Fruit fly (Drosophila melanogaster) whole organism, embryonic: ENCODE results near the gene CG12321.

Source experiments
- Adf1 ChIP-seq: fragments of 200-800 bp; sonication (Bioruptor generic); IDR thresholded peaks from 2 replicates; pipeline ENCODE4 v1.3.6; 2022; ENCODE audit warnings: missing biosample characterization, missing genetic modification characterization
- BEAF-32 ChIP-seq: fragments of 200-800 bp; sonication (Bioruptor generic); optimal IDR thresholded peaks from 3 replicates; lab custom pipeline; 2017; ENCODE audit warnings: missing biosample characterization, missing genetic modification characterization, mild to moderate bottlenecking, moderate library complexity, missing genetic modification reagents
- Blimp-1 ChIP-seq: fragments of 200-800 bp; sonication (Bioruptor generic); optimal IDR thresholded peaks from 3 replicates; lab custom pipeline; 2018; ENCODE audit warnings: missing biosample characterization, missing genetic modification characterization, mild to moderate bottlenecking, moderate library complexity, missing genetic modification reagents
- CG10147 ChIP-seq: fragments of 200-800 bp; sonication (Bioruptor generic); optimal IDR thresholded peaks from 2 replicates; lab custom pipeline; 2019; ENCODE audit warnings: missing biosample characterization, mild to moderate bottlenecking, missing genetic modification characterization, moderate library complexity
- CG11085 ChIP-seq: fragments of 200-800 bp; sonication (Bioruptor generic); IDR thresholded peaks from 2 replicates; pipeline ENCODE4 v1.3.6; 2022; ENCODE audit warnings: missing biosample characterization, missing genetic modification characterization
- CG11695 ChIP-seq: fragments of 200-800 bp; sonication (Bioruptor generic); IDR thresholded peaks from 3 replicates; pipeline ENCODE4 v1.3.6; 2022; ENCODE audit warnings: missing biosample characterization, missing genetic modification characterization
- CG11696 ChIP-seq: fragments of 200-800 bp; sonication (Bioruptor generic); IDR thresholded peaks from 2 replicates; pipeline ENCODE4 v1.3.6; 2022; ENCODE audit warnings: missing biosample characterization, missing genetic modification characterization
- CG12219 ChIP-seq: fragments of 200-800 bp; sonication (Bioruptor generic); optimal IDR thresholded peaks from 3 replicates; lab custom pipeline; 2018; ENCODE audit warnings: missing biosample characterization, mild to moderate bottlenecking, missing genetic modification characterization
- CG12236 ChIP-seq: fragments of 200-800 bp; sonication (Bioruptor generic); optimal IDR thresholded peaks from 2 replicates; lab custom pipeline; 2016; ENCODE audit warnings: missing biosample characterization, missing genetic modification characterization
- CG15011 ChIP-seq: fragments of 200-800 bp; sonication (Bioruptor generic); optimal IDR thresholded peaks from 3 replicates; lab custom pipeline; 2018; ENCODE audit warnings: missing biosample characterization, mild to moderate bottlenecking, missing genetic modification characterization
- CG17186 ChIP-seq: fragments of 200-800 bp; sonication (Bioruptor generic); optimal IDR thresholded peaks from 3 replicates; lab custom pipeline; 2017; ENCODE audit warnings: missing biosample characterization, missing genetic modification reagents, missing genetic modification characterization
- CG17328 ChIP-seq: fragments of 200-800 bp; sonication (Bioruptor generic); IDR thresholded peaks from 2 replicates; pipeline ENCODE4 v1.3.6; 2022; ENCODE audit warnings: missing biosample characterization, missing genetic modification characterization
- CG17829 ChIP-seq: fragments of 200-800 bp; optimal IDR thresholded peaks from 2 replicates; lab custom pipeline; 2019; ENCODE audit warnings: missing biosample characterization, mild to moderate bottlenecking, missing genetic modification characterization, moderate library complexity
- CG18476 ChIP-seq: fragments of 200-800 bp; sonication (Bioruptor generic); optimal IDR thresholded peaks from 2 replicates; lab custom pipeline; 2016; ENCODE audit warnings: missing biosample characterization, mild to moderate bottlenecking, missing genetic modification characterization
- CG2889 ChIP-seq: fragments of 200-800 bp; sonication (Bioruptor generic); IDR thresholded peaks from 3 replicates; pipeline ENCODE4 v1.3.6; 2022; ENCODE audit warnings: missing biosample characterization, missing genetic modification characterization
- CG30431 ChIP-seq: fragments of 200-800 bp; sonication (Bioruptor generic); optimal IDR thresholded peaks from 2 replicates; lab custom pipeline; 2017; ENCODE audit warnings: missing biosample characterization, missing genetic modification characterization
- CG32532 ChIP-seq: fragments of 200-800 bp; sonication (Bioruptor generic); IDR thresholded peaks from 2 replicates; pipeline ENCODE4 v1.3.6; 2022; ENCODE audit warnings: missing biosample characterization, missing genetic modification characterization
- CG4360 ChIP-seq: fragments of 200-800 bp; sonication (Bioruptor generic); IDR thresholded peaks from 2 replicates; pipeline ENCODE4 v1.3.6; 2022; ENCODE audit warnings: missing biosample characterization, missing genetic modification characterization
- CG4854 ChIP-seq: fragments of 200-800 bp; sonication (Bioruptor generic); optimal IDR thresholded peaks from 2 replicates; lab custom pipeline; 2016; ENCODE audit warnings: missing biosample characterization, missing genetic modification characterization, inconsistent platforms
- CG6813 ChIP-seq: fragments of 200-800 bp; sonication (Bioruptor generic); optimal IDR thresholded peaks from 2 replicates; lab custom pipeline; 2017; ENCODE audit warnings: missing biosample characterization, missing genetic modification characterization, mild to moderate bottlenecking, moderate library complexity, missing genetic modification reagents
- CG8089 ChIP-seq: fragments of 200-800 bp; sonication (Bioruptor generic); optimal IDR thresholded peaks from 3 replicates; lab custom pipeline; 2016; ENCODE audit warnings: missing biosample characterization, missing genetic modification characterization
- CG9932 ChIP-seq: fragments of 200-800 bp; sonication (Bioruptor generic); IDR thresholded peaks from 2 replicates; pipeline ENCODE4 v1.3.6; 2022; ENCODE audit warnings: missing biosample characterization, missing genetic modification characterization
- CHES-1-like ChIP-seq: fragments of 200-800 bp; sonication (Bioruptor generic); optimal IDR thresholded peaks from 2 replicates; lab custom pipeline; 2016; ENCODE audit warnings: missing biosample characterization, missing genetic modification characterization
- Dfd ChIP-seq, 2 experiments: fragments of >200 bp; optimal IDR thresholded peaks; 2 replicates each; lab custom pipeline; 2017; ENCODE audit warnings: missing biosample characterization in 2 of 2, missing genetic modification characterization in 2 of 2
- Dref ChIP-seq: fragments of 200-800 bp; sonication (Bioruptor generic); IDR thresholded peaks from 2 replicates; pipeline ENCODE4 v1.3.6; 2022; ENCODE audit warnings: missing biosample characterization, missing genetic modification characterization
- HLH4C ChIP-seq: fragments of 200-800 bp; sonication (Bioruptor generic); IDR thresholded peaks from 3 replicates; pipeline ENCODE4 v1.3.6; 2022; ENCODE audit warnings: missing biosample characterization, missing genetic modification characterization; ENCODE audit not compliant: partially characterized antibody
- Hand ChIP-seq: fragments of 200-800 bp; sonication (Bioruptor generic); optimal IDR thresholded peaks from 2 replicates; lab custom pipeline; 2017; ENCODE audit warnings: mild to moderate bottlenecking, missing biosample characterization, missing genetic modification reagents, missing genetic modification characterization
- Hsf ChIP-seq: fragments of 200-800 bp; sonication (Bioruptor generic); optimal IDR thresholded peaks from 3 replicates; lab custom pipeline; 2016; ENCODE audit warnings: missing biosample characterization, missing genetic modification characterization
- Mrtf ChIP-seq: fragments of 200-800 bp; sonication (Bioruptor generic); IDR thresholded peaks from 3 replicates; pipeline ENCODE4 v1.3.6; 2022; ENCODE audit warnings: missing biosample characterization, missing genetic modification characterization
- Poxn ChIP-seq: fragments of 200-800 bp; sonication (Bioruptor generic); IDR thresholded peaks from 2 replicates; pipeline ENCODE4 v1.3.6; 2022; ENCODE audit warnings: missing biosample characterization, missing genetic modification characterization
- Ssrp ChIP-seq: fragments of 200-800 bp; sonication (Bioruptor generic); optimal IDR thresholded peaks from 2 replicates; lab custom pipeline; 2018; ENCODE audit warnings: missing biosample characterization, mild to moderate bottlenecking, missing genetic modification characterization, moderate library complexity
- ase ChIP-seq: fragments of 200-800 bp; sonication (Bioruptor generic); IDR thresholded peaks from 3 replicates; pipeline ENCODE4 v1.3.6; 2022; ENCODE audit warnings: missing biosample characterization, missing genetic modification characterization
- cato ChIP-seq: fragments of 200-800 bp; sonication (Bioruptor generic); optimal IDR thresholded peaks from 2 replicates; lab custom pipeline; 2016; ENCODE audit warnings: missing biosample characterization, missing genetic modification characterization, borderline replicate concordance
- dan ChIP-seq: fragments of 200-800 bp; sonication (Bioruptor generic); IDR thresholded peaks from 2 replicates; pipeline ENCODE4 v1.3.6; 2022; ENCODE audit warnings: missing biosample characterization, missing genetic modification characterization
- dimm ChIP-seq: fragments of 200-800 bp; sonication (Bioruptor generic); IDR thresholded peaks from 2 replicates; pipeline ENCODE4 v1.3.6; 2022; ENCODE audit warnings: missing biosample characterization, missing genetic modification characterization
- dmrt99B ChIP-seq: fragments of 200-800 bp; sonication (Bioruptor generic); optimal IDR thresholded peaks from 2 replicates; lab custom pipeline; 2018; ENCODE audit warnings: missing biosample characterization, mild to moderate bottlenecking, missing genetic modification characterization, moderate library complexity
- dpn ChIP-seq, 2 experiments: fragments of 200-800 bp; sonication (Bioruptor generic); optimal IDR thresholded peaks; 3 replicates each; lab custom pipeline; 2016; ENCODE audit warnings: missing biosample characterization in 2 of 2, missing genetic modification characterization in 2 of 2
- fd64A ChIP-seq: fragments of 200-800 bp; sonication (Bioruptor generic); optimal IDR thresholded peaks from 3 replicates; lab custom pipeline; 2018; ENCODE audit warnings: missing biosample characterization, mild to moderate bottlenecking, missing genetic modification characterization
- fru ChIP-seq: fragments of >200 bp; optimal IDR thresholded peaks from 2 replicates; lab custom pipeline; 2017
- gfzf ChIP-seq: fragments of 200-800 bp; sonication (Bioruptor generic); optimal IDR thresholded peaks from 2 replicates; lab custom pipeline; 2016; ENCODE audit warnings: missing biosample characterization, mild to moderate bottlenecking, missing genetic modification characterization, moderate library complexity
- gsb-n ChIP-seq: fragments of 200-800 bp; sonication (Bioruptor generic); optimal IDR thresholded peaks from 3 replicates; lab custom pipeline; 2018; ENCODE audit warnings: missing biosample characterization, mild to moderate bottlenecking, missing genetic modification characterization
- knrl ChIP-seq: fragments of 200-800 bp; sonication (Bioruptor generic); IDR thresholded peaks from 3 replicates; pipeline ENCODE4 v1.3.6; 2022; ENCODE audit warnings: missing biosample characterization, missing genetic modification characterization; ENCODE audit not compliant: partially characterized antibody
- lbe ChIP-seq: fragments of 200-800 bp; sonication (Bioruptor generic); optimal IDR thresholded peaks from 2 replicates; lab custom pipeline; 2016; ENCODE audit warnings: missing biosample characterization, mild to moderate bottlenecking, missing genetic modification characterization
- onecut ChIP-seq: fragments of 200-800 bp; sonication (Bioruptor generic); IDR thresholded peaks from 2 replicates; pipeline ENCODE4 v1.3.6; 2022; ENCODE audit warnings: missing biosample characterization, missing genetic modification characterization
- pros ChIP-seq: fragments of 200-800 bp; sonication (Bioruptor generic); optimal IDR thresholded peaks from 3 replicates; lab custom pipeline; 2019; ENCODE audit warnings: missing biosample characterization, mild to moderate bottlenecking, missing genetic modification characterization, moderate library complexity
- pum ChIP-seq: fragments of 200-800 bp; sonication (Bioruptor generic); optimal IDR thresholded peaks from 2 replicates; lab custom pipeline; 2016; ENCODE audit warnings: missing biosample characterization, missing genetic modification characterization
- sob ChIP-seq: fragments of 200-800 bp; sonication (Bioruptor generic); IDR thresholded peaks from 2 replicates; pipeline ENCODE4 v1.3.6; 2022; ENCODE audit warnings: missing biosample characterization, missing genetic modification characterization
- tio ChIP-seq: fragments of 200-800 bp; sonication (Bioruptor generic); optimal IDR thresholded peaks from 2 replicates; lab custom pipeline; 2017; ENCODE audit warnings: missing biosample characterization, missing genetic modification characterization, inconsistent platforms
- yki ChIP-seq: fragments of >200 bp; optimal IDR thresholded peaks from 3 replicates; lab custom pipeline; 2018
- zen2 ChIP-seq: fragments of 200-800 bp; sonication (Bioruptor generic); IDR thresholded peaks from 3 replicates; pipeline ENCODE4 v1.3.6; 2022; ENCODE audit warnings: missing biosample characterization, missing genetic modification characterization; ENCODE audit not compliant: partially characterized antibody

Gene CG12321

DNA sequence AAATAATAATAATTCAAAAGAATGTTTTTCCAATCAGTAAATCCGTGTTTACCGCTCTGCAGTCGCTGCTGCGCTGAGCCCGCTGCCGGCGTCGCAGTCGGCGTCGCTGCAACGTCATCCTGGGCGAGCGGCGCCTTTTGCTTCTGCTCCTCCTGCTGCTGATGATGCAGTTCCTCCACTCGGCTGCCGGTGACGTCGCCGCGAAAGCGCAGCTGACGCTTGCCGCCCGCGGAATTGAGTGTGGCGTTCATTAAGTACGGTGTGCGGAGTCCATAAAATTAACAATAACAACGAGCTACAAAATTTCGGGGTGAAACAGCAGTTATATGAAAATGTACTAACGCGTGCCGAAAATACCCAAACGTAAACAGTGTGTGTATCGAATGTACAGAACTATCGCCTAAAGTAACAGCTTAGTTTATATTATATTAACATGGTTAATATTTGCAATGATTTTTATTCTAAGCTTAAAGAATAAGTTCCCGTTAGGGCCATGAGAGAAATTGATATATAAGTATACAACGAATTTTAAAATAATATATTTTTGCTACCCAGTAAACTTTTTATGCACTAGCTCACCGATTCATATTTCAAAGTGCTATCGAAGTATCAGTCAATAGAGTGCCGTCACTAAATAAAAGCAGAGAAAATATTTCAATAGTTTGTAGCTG lies 24.3 kb downstream of the CG12321 start, which contains the start of the genes CG7218 and Cbp20 (continued):
- no peak for TF ChIP-seq Dfd (GFP tag; optimal IDR thresholded peaks at IDR 0.05; lab: Kevin White, UChicago)
- TF ChIP-seq CG12236, result no peak
- TF ChIP-seq CG4854 (GFP tag; lab: Kevin White, UChicago), result peak; percentile 26
- TF ChIP-seq Hand (GFP tag; lab: Kevin White, UChicago), result no peak
- peak; percentile 60; the same call in 1 of the 2 replicates for TF ChIP-seq CG11085 (GFP tag; lab: Robert Waterston, UW)
- TF ChIP-seq dan (GFP tag; lab: Robert Waterston, UW), result no peak
- TF ChIP-seq pros, result no peak
- TF ChIP-seq Poxn (GFP tag; lab: Robert Waterston, UW), result peak; percentile 13; the same call in 1 of the 2 replicates
- TF ChIP-seq Blimp-1 (GFP tag; lab: Kevin White, UChicago), result peak; percentile 54
- no peak; the same call in 1 of the 2 replicates for TF ChIP-seq CG11696 (GFP tag; lab: Robert Waterston, UW)
- peak; percentile 20 for TF ChIP-seq gsb-n (tag; lab: Kevin White, UChicago)
- TF ChIP-seq CG2889, result peak; percentile 73
- TF ChIP-seq Adf1, result peak; percentile 95
- TF ChIP-seq CG15011 (GFP tag; lab: Kevin White, UChicago), result no peak
- no peak for TF ChIP-seq fru (lab: Kevin White, UChicago)
- peak; percentile 52 for TF ChIP-seq dmrt99B
- TF ChIP-seq Hsf (GFP tag; lab: Kevin White, UChicago), result peak; percentile 69
- TF ChIP-seq fd64A (GFP tag; lab: Kevin White, UChicago), result no peak
- TF ChIP-seq sob, result peak; percentile 76
- TF ChIP-seq CG10147 (GFP tag; lab: Kevin White, UChicago), result peak; percentile 56
- peak; percentile 41 for TF ChIP-seq pum (GFP tag; lab: Kevin White, UChicago)
- TF ChIP-seq onecut (GFP tag; lab: Robert Waterston, UW), result peak; percentile 47; the same call in 1 of the 2 replicates
- 0 out of 3 replicates have a peak, but pooled peaks have one; percentile 8 for TF ChIP-seq CG11695
- TF ChIP-seq CG4360, result peak; percentile 42; the same call in 1 of the 2 replicates
- TF ChIP-seq BEAF-32, result peak; percentile 94
- peak; percentile 62 for TF ChIP-seq Dref
- TF ChIP-seq lbe, result peak; percentile 38
- TF ChIP-seq dimm, result peak; percentile 55; the same call in 1 of the 2 replicates
- TF ChIP-seq CG8089 (GFP tag; lab: Kevin White, UChicago), result peak; percentile 10
- peak; percentile 63; the same call in 1 of the 3 replicates for TF ChIP-seq Mrtf (GFP tag; lab: Robert Waterston, UW)
- TF ChIP-seq yki (lab: Kevin White, UChicago), result no peak
- peak; percentile 68; the same call in 1 of the 3 replicates for TF ChIP-seq ase (GFP tag; lab: Robert Waterston, UW)
- TF ChIP-seq CG17186, result peak; percentile 22
- peak; percentile 95 for TF ChIP-seq CG9932 (GFP tag; lab: Robert Waterston, UW)
- TF ChIP-seq CHES-1-like (GFP tag; lab: Kevin White, UChicago), result peak; percentile 72
- TF ChIP-seq Ssrp, result peak; percentile 49
- no peak for TF ChIP-seq CG30431 (GFP tag; lab: Kevin White, UChicago)
- peak; percentile 24 for TF ChIP-seq CG12219
- TF ChIP-seq CG17829 (tag; lab: Kevin White, UChicago), result peak; percentile 75
- peak; percentile 65; the same call in 1 of the 3 replicates for TF ChIP-seq zen2
- peak; percentile 73 for TF ChIP-seq gfzf (GFP tag; lab: Kevin White, UChicago)
- TF ChIP-seq CG32532 (GFP tag; lab: Robert Waterston, UW), result peak; percentile 90
- TF ChIP-seq cato (GFP tag; lab: Kevin White, UChicago), result peak; percentile 35
- peak; percentile 65 for TF ChIP-seq CG17328 (GFP tag; lab: Robert Waterston, UW)
- TF ChIP-seq HLH4C (GFP tag; lab: Robert Waterston, UW), result peak; percentile 82
- peak; percentile 16 for TF ChIP-seq CG6813 (GFP tag; lab: Kevin White, UChicago)
- peak; percentile 63 to 82 for TF ChIP-seq dpn (GFP tag; optimal IDR thresholded peaks at IDR 0.05; lab: Kevin White, UChicago)
- no peak for TF ChIP-seq tio (GFP tag; lab: Kevin White, UChicago)
- peak; percentile 88 for TF ChIP-seq knrl (GFP tag; lab: Robert Waterston, UW)
- TF ChIP-seq CG18476 (GFP tag; lab: Kevin White, UChicago), result peak; percentile 61
